Worm (Caenorhabditis elegans): Measurements from ENCODE around the gene gcc-2.

DNA sequence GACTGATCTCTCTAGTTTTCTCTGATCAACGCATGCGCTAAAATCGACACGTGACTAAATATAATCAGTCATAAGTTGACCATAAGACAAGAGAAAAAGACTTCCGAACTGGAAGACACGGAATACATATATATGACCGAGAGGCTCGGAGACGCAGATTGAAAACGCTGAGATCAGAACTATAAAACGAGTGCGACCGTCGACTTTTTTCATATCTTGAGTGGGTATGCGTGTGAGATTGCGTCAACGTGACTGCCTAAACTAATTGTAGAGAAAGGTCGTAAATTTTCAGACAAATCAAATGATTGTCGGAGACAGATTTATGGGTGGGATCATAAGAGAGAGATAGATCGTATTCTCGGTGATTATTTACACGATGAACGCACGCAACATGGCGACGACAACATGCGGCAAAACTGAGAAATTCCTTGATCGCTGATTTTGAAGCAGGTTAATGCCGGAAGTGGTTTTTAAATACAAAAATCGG, 45.7 kb upstream of the gcc-2 start:
- no peak for TF ChIP-seq him-1 (tag; optimal IDR thresholded peaks at IDR 0.05)
- TF ChIP-seq W03F9.2 (tag; optimal IDR thresholded peaks at IDR 0.05) = no peak

Measured in whole organism, L4/young adult.